Fruit fly (Drosophila melanogaster) whole organism, adult: ENCODE results near the gene CG11854.
A peak's percentile ranks its signal among the peaks of the same experiment; 100 is the strongest.

Experiments
- CG12768 ChIP-seq: fragments of 200-800 bp; sonication (Bioruptor generic); optimal IDR thresholded peaks from 2 replicates; lab custom pipeline; 2017; ENCODE audit warnings: missing biosample characterization, missing genetic modification characterization, mild to moderate bottlenecking, moderate library complexity, missing genetic modification reagents
- CG14711 ChIP-seq: fragments of 200-800 bp; sonication (Bioruptor generic); optimal IDR thresholded peaks from 2 replicates; lab custom pipeline; 2018; ENCODE audit warnings: missing biosample characterization, mild to moderate bottlenecking, missing genetic modification characterization, moderate library complexity
- CG33017 ChIP-seq: fragments of 200-800 bp; sonication (Bioruptor generic); optimal IDR thresholded peaks from 2 replicates; lab custom pipeline; 2018; ENCODE audit warnings: missing biosample characterization, mild to moderate bottlenecking, missing genetic modification characterization, moderate library complexity
- CG7045 ChIP-seq: fragments of 200-800 bp; sonication (Bioruptor generic); optimal IDR thresholded peaks from 2 replicates; lab custom pipeline; 2017; ENCODE audit warnings: missing biosample characterization, mild to moderate bottlenecking, missing genetic modification characterization
- CG7101 ChIP-seq: fragments of 200-800 bp; sonication (Bioruptor generic); optimal IDR thresholded peaks from 2 replicates; lab custom pipeline; 2018; ENCODE audit warnings: missing biosample characterization, mild to moderate bottlenecking, missing genetic modification characterization, moderate library complexity
- Crg-1 ChIP-seq: fragments of 200-800 bp; sonication (Bioruptor generic); optimal IDR thresholded peaks from 2 replicates; lab custom pipeline; 2016; ENCODE audit warnings: missing biosample characterization, missing genetic modification characterization
- Hr96 ChIP-seq: fragments of 200-800 bp; sonication (Bioruptor generic); optimal IDR thresholded peaks from 2 replicates; lab custom pipeline; 2016; ENCODE audit warnings: missing biosample characterization, missing genetic modification characterization
- bab1 ChIP-seq: fragments of 200-800 bp; sonication (Bioruptor generic); optimal IDR thresholded peaks from 3 replicates; lab custom pipeline; 2019; ENCODE audit warnings: missing biosample characterization, mild to moderate bottlenecking, missing genetic modification characterization, moderate library complexity
- cnc ChIP-seq, 2 experiments: fragments of >200 bp; optimal IDR thresholded peaks; 2 replicates each; lab custom pipeline; 2017
- kay ChIP-seq: fragments of 200-800 bp; sonication (Bioruptor generic); peaks from one replicate; lab custom pipeline; 2016; ENCODE audit warnings: missing biosample characterization, missing genetic modification characterization, borderline replicate concordance
- ovo ChIP-seq: fragments of 200-800 bp; sonication (Bioruptor generic); optimal IDR thresholded peaks from 2 replicates; lab custom pipeline; 2016; ENCODE audit warnings: missing biosample characterization, missing genetic modification characterization
- pad ChIP-seq: fragments of 200-800 bp; sonication (Bioruptor generic); optimal IDR thresholded peaks from 3 replicates; lab custom pipeline; 2017; ENCODE audit warnings: missing biosample characterization, missing genetic modification characterization, mild to moderate bottlenecking, moderate library complexity, missing genetic modification reagents

DNA sequence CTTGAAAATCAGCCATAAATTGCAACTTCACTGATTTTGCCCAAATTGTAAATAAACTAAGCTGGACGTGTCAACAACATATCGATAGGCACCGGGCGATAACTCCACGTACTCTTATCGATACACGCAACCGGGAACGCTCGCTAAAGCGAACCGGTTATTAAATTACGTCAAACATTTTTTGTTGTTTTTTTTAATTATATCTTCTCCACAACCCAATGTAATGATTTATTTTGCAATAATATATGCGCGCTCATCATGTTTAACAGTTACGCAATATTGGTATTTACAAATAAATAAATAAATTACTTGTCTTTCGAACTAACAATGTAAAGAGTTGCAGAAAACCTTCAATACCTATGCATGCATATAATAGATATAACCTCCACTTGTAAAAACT lies 26.7 kb upstream of the CG11854 start, which contains the start of gene Saysd1:
- TF ChIP-seq pad (GFP tag; lab: Kevin White, UChicago) (no peak), kay (GFP tag; lab: Kevin White, UChicago) (peak; percentile 71), Hr96 (peak; percentile 12), CG7045 (GFP tag; lab: Kevin White, UChicago) (peak; percentile 21), ovo (GFP tag; lab: Kevin White, UChicago) (no peak), bab1 (GFP tag; lab: Kevin White, UChicago) (no peak), CG12768 (GFP tag; lab: Kevin White, UChicago) (no peak), CG33017 (tag; lab: Kevin White, UChicago) (no peak), Crg-1 (no peak), CG14711 (peak; percentile 3), CG7101 (no peak), cnc (optimal IDR thresholded peaks at IDR 0.05; lab: Kevin White, UChicago) (no peak)
